Worm (Caenorhabditis elegans) whole organism, late embryonic: Measurements from ENCODE around the gene nhr-103.

Experiments
- C38D4.7 ChIP-seq: fragments of 200-800 bp; sonication (Bioruptor generic); optimal IDR thresholded peaks from 2 replicates; lab custom pipeline; 2018; ENCODE audit warnings: mild to moderate bottlenecking, missing genetic modification characterization, moderate library complexity, missing compliant biosample characterization
- F13H6.1 ChIP-seq: sonication (generic microtip); optimal IDR thresholded peaks from 2 replicates; lab custom pipeline; 2016; ENCODE audit warnings: missing genetic modification characterization, missing compliant biosample characterization
- K02D7.2 ChIP-seq: sonication (generic microtip); optimal IDR thresholded peaks from 2 replicates; lab custom pipeline; 2017; ENCODE audit warnings: mild to moderate bottlenecking, missing genetic modification characterization, missing compliant biosample characterization
- T23F11.4 ChIP-seq: fragments of 200-800 bp; sonication (Bioruptor generic); optimal IDR thresholded peaks from 2 replicates; lab custom pipeline; 2018; ENCODE audit warnings: mild to moderate bottlenecking, missing genetic modification characterization, missing compliant biosample characterization
- Y22D7AL.16 ChIP-seq: sonication (generic microtip); optimal IDR thresholded peaks from 2 replicates; lab custom pipeline; 2016; ENCODE audit warnings: missing genetic modification characterization, missing compliant biosample characterization
- ahr-1 ChIP-seq: sonication (generic microtip); optimal IDR thresholded peaks from 2 replicates; lab custom pipeline; 2016; ENCODE audit warnings: missing genetic modification characterization, missing compliant biosample characterization
- ama-1 ChIP-seq: fragments of 150-350 bp; optimal IDR thresholded peaks from 2 replicates; lab custom pipeline; 2014
- ceh-14 ChIP-seq: sonication (generic microtip); optimal IDR thresholded peaks from 2 replicates; lab custom pipeline; 2016; ENCODE audit warnings: missing genotype, missing genetic modification characterization, missing compliant biosample characterization
- ceh-31 ChIP-seq: sonication (generic microtip); optimal IDR thresholded peaks from 2 replicates; lab custom pipeline; 2016; ENCODE audit warnings: missing genetic modification characterization, missing compliant biosample characterization
- ceh-34 ChIP-seq: sonication (generic microtip); optimal IDR thresholded peaks from 2 replicates; lab custom pipeline; 2016; ENCODE audit warnings: mild to moderate bottlenecking, missing genetic modification characterization, missing compliant biosample characterization
- che-1 ChIP-seq: sonication (generic microtip); optimal IDR thresholded peaks from 2 replicates; lab custom pipeline; 2016; ENCODE audit warnings: mild to moderate bottlenecking, missing genetic modification characterization, missing compliant biosample characterization
- dmd-4 ChIP-seq: sonication (generic microtip); optimal IDR thresholded peaks from 2 replicates; lab custom pipeline; 2016; ENCODE audit warnings: borderline replicate concordance, missing genetic modification characterization, missing compliant biosample characterization
- elt-2 ChIP-seq: sonication (generic microtip); optimal IDR thresholded peaks from 2 replicates; lab custom pipeline; 2016; ENCODE audit warnings: missing genetic modification reagents, missing genetic modification characterization, missing compliant biosample characterization
- elt-4 ChIP-seq: sonication (generic microtip); optimal IDR thresholded peaks from 2 replicates; lab custom pipeline; 2016; ENCODE audit warnings: missing genetic modification characterization, missing compliant biosample characterization
- fax-1 ChIP-seq: sonication (generic microtip); optimal IDR thresholded peaks from 2 replicates; lab custom pipeline; 2016; ENCODE audit warnings: missing genotype, missing genetic modification characterization, missing compliant biosample characterization
- fkh-10 ChIP-seq: fragments of 150-350 bp; optimal IDR thresholded peaks from 2 replicates; lab custom pipeline; 2014; ENCODE audit warnings: missing biosample characterization, missing genetic modification reagents, missing genetic modification characterization
- fkh-6 ChIP-seq: sonication (generic microtip); optimal IDR thresholded peaks from 2 replicates; lab custom pipeline; 2016; ENCODE audit warnings: missing genetic modification characterization, missing compliant biosample characterization
- gmeb-2 ChIP-seq: sonication (generic microtip); optimal IDR thresholded peaks from 2 replicates; lab custom pipeline; 2016; ENCODE audit warnings: missing genetic modification characterization, inconsistent platforms, missing compliant biosample characterization
- hlh-15 ChIP-seq: sonication (generic microtip); optimal IDR thresholded peaks from 2 replicates; lab custom pipeline; 2016; ENCODE audit warnings: missing genetic modification characterization, missing compliant biosample characterization
- hlh-6 ChIP-seq: sonication (generic microtip); optimal IDR thresholded peaks from 2 replicates; lab custom pipeline; 2016; ENCODE audit warnings: missing genotype, missing genetic modification characterization, missing compliant biosample characterization
- hlh-8 ChIP-seq: sonication (generic microtip); optimal IDR thresholded peaks from 2 replicates; lab custom pipeline; 2016; ENCODE audit warnings: missing genotype, missing genetic modification characterization, missing compliant biosample characterization
- lin-11 ChIP-seq: fragments of 200-800 bp; sonication (Bioruptor generic); optimal IDR thresholded peaks from 2 replicates; lab custom pipeline; 2018; ENCODE audit warnings: mild to moderate bottlenecking, missing genetic modification characterization, missing compliant biosample characterization
- nhr-11 ChIP-seq: fragments of 150-350 bp; optimal IDR thresholded peaks from 2 replicates; lab custom pipeline; 2014; ENCODE audit warnings: missing biosample characterization, missing genetic modification characterization
- nhr-232 ChIP-seq: sonication (generic microtip); optimal IDR thresholded peaks from 2 replicates; lab custom pipeline; 2016; ENCODE audit warnings: missing genetic modification characterization, missing compliant biosample characterization
- odd-2 ChIP-seq: sonication (generic microtip); optimal IDR thresholded peaks from 2 replicates; lab custom pipeline; 2017; ENCODE audit warnings: antibody characterized with exemption, mild to moderate bottlenecking, missing genetic modification characterization, missing compliant biosample characterization
- pag-3 ChIP-seq: sonication (generic microtip); optimal IDR thresholded peaks from 2 replicates; lab custom pipeline; 2016; ENCODE audit warnings: missing compliant biosample characterization, missing genetic modification characterization, borderline replicate concordance
- pha-4 ChIP-seq: fragments of 150-350 bp; optimal IDR thresholded peaks from 2 replicates; lab custom pipeline; 2018; ENCODE audit warnings: missing biosample characterization, missing genetic modification reagents, missing genetic modification characterization
- pqm-1 ChIP-seq: sonication (generic microtip); optimal IDR thresholded peaks from 2 replicates; lab custom pipeline; 2016; ENCODE audit warnings: missing genetic modification characterization, missing compliant biosample characterization
- ref-2 ChIP-seq: sonication (generic microtip); optimal IDR thresholded peaks from 2 replicates; lab custom pipeline; 2016; ENCODE audit warnings: missing genetic modification characterization, missing compliant biosample characterization
- rnt-1 ChIP-seq: sonication (generic microtip); optimal IDR thresholded peaks from 2 replicates; lab custom pipeline; 2016; ENCODE audit warnings: missing genetic modification characterization, missing compliant biosample characterization
- sdc-2 ChIP-seq: sonication (generic microtip); optimal IDR thresholded peaks from 2 replicates; lab custom pipeline; 2016; ENCODE audit warnings: missing genotype, missing genetic modification characterization, missing compliant biosample characterization
- sox-2 ChIP-seq: fragments of 200-800 bp; sonication (Bioruptor generic); IDR thresholded peaks from 2 replicates; pipeline ENCODE4 v1.3.6; 2022; ENCODE audit warnings: missing genetic modification reagents, missing genetic modification characterization, missing compliant biosample characterization
- sox-4 ChIP-seq: sonication (generic microtip); optimal IDR thresholded peaks from 2 replicates; lab custom pipeline; 2017; ENCODE audit warnings: mild to moderate bottlenecking, missing genetic modification characterization, inconsistent platforms, missing compliant biosample characterization
- tbx-2 ChIP-seq: sonication (generic microtip); optimal IDR thresholded peaks from 2 replicates; lab custom pipeline; 2016; ENCODE audit warnings: missing genetic modification characterization, missing compliant biosample characterization
- tbx-7 ChIP-seq: sonication (generic microtip); optimal IDR thresholded peaks from 2 replicates; lab custom pipeline; 2016; ENCODE audit warnings: missing genotype, missing genetic modification characterization, missing compliant biosample characterization
- unc-42 ChIP-seq: sonication (generic microtip); optimal IDR thresholded peaks from 2 replicates; lab custom pipeline; 2016; ENCODE audit warnings: missing genotype, missing genetic modification characterization, missing compliant biosample characterization
- unc-55 ChIP-seq: sonication (generic microtip); optimal IDR thresholded peaks from 2 replicates; lab custom pipeline; 2017; ENCODE audit warnings: missing biosample characterization, missing genetic modification reagents, missing genetic modification characterization
- unc-86 ChIP-seq: sonication (generic microtip); optimal IDR thresholded peaks from 2 replicates; lab custom pipeline; 2016; ENCODE audit warnings: missing genetic modification characterization, missing compliant biosample characterization
- zip-5 ChIP-seq: sonication (generic microtip); optimal IDR thresholded peaks from 2 replicates; lab custom pipeline; 2016; ENCODE audit warnings: missing genetic modification characterization, missing compliant biosample characterization

The nhr-103 gene

ce11 chrV:2233177-2233576, 7.9 kb downstream of the nhr-103 start, which contains the start of gene nhr-96:
TSS of gene nhr-96 (plus strand) at chrV:2233477.
- TF ChIP-seq nhr-232 (tag; lab: Kevin White, UChicago) = no peak
- TF ChIP-seq T23F11.4 (GFP tag; lab: Kevin White, UChicago) = no peak
- no peak for TF ChIP-seq unc-55
- no peak for TF ChIP-seq hlh-8 (tag; lab: Kevin White, UChicago)
- no peak for TF ChIP-seq elt-4
- TF ChIP-seq unc-42 (tag; lab: Kevin White, UChicago) = no peak
- TF ChIP-seq C38D4.7 (GFP tag; lab: Kevin White, UChicago) = no peak
- no peak for TF ChIP-seq F13H6.1
- TF ChIP-seq pha-4 (tag; lab: Kevin White, UChicago) = no peak

ce11 chrV:2235848-2236247, 10.6 kb downstream of the nhr-103 start, which contains the start of gene cyp-33C4:
TSS of gene cyp-33C4 (plus strand) at chrV:2236140.
- TF ChIP-seq ceh-14 = no peak
- no peak for TF ChIP-seq zip-5 (tag; lab: Kevin White, UChicago)
- TF ChIP-seq sdc-2 (tag; lab: Kevin White, UChicago) = no peak
- no peak for TF ChIP-seq ama-1 (lab: Kevin White, UChicago)
- TF ChIP-seq sox-2 (GFP tag; lab: Robert Waterston, UW) = no peak
- TF ChIP-seq Y22D7AL.16 = no peak
- TF ChIP-seq elt-2 (tag; lab: Kevin White, UChicago) = no peak
- TF ChIP-seq gmeb-2 = no peak
- no peak for TF ChIP-seq ceh-31
- TF ChIP-seq che-1 = no peak
- TF ChIP-seq hlh-15 (tag; lab: Kevin White, UChicago) = no peak
- no peak for TF ChIP-seq fax-1 (tag; lab: Kevin White, UChicago)

- TF ChIP-seq Y22D7AL.16 (no peak), hlh-6 (tag; lab: Kevin White, UChicago) (no peak), unc-55 (no peak), sox-4 (no peak), pqm-1 (tag; lab: Kevin White, UChicago) (no peak), K02D7.2 (tag; lab: Kevin White, UChicago) (no peak), fax-1 (tag; lab: Kevin White, UChicago) (no peak), rnt-1 (tag; lab: Kevin White, UChicago) (no peak), unc-86 (tag; lab: Kevin White, UChicago) (no peak), nhr-11 (no peak)
Observed at ce11 chrV:2238012-2238411, 12.8 kb downstream of the nhr-103 start.

DNA sequence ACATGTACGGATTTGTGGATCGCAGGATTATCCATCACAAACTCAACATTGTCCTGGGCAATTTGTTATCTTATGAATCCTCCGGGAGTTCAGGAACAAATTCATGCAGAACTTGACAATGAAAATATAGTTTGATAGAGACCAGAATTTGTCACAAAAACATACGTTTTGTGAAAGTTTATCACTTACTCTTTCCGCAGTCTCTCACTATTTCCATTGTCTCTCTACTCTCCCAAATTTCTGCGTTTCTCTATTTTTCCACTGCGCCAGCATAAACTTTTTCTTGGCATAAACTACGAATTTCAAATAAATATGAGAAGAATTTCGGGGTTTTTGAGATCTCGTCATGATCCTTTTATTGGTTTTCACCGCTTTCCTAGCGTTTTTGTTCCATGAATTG, 17.4 kb downstream of the nhr-103 start, which contains the start of gene cyp-33C3:
Gene cyp-33C3 (plus strand): TSS at position 149 of the 400 bp plus-strand sequence.
- TF ChIP-seq fkh-10 (GFP tag; lab: Kevin White, UChicago) = no peak
- TF ChIP-seq tbx-2 (tag; lab: Kevin White, UChicago) = no peak
- no peak for TF ChIP-seq ref-2 (tag; lab: Kevin White, UChicago)
- TF ChIP-seq odd-2 (tag; lab: Kevin White, UChicago) = no peak
- no peak for TF ChIP-seq zip-5 (tag; lab: Kevin White, UChicago)
- no peak for TF ChIP-seq fkh-6 (tag; lab: Kevin White, UChicago)
- no peak for TF ChIP-seq elt-2 (tag; lab: Kevin White, UChicago)
- no peak for TF ChIP-seq ahr-1 (tag; lab: Kevin White, UChicago)
- TF ChIP-seq lin-11 (tag; lab: Kevin White, UChicago) = no peak
- TF ChIP-seq ceh-34 (tag; lab: Kevin White, UChicago) = no peak
- TF ChIP-seq dmd-4 = no peak
- TF ChIP-seq gmeb-2 = no peak
- no peak for TF ChIP-seq che-1
- no peak for TF ChIP-seq pag-3 (tag; lab: Kevin White, UChicago)
- no peak for TF ChIP-seq tbx-7 (tag; lab: Kevin White, UChicago)
